Worm (Caenorhabditis elegans) whole organism, mixed stage, embryonic: ENCODE results near the gene H04J21.1.

Source experiments
- bed-3 ChIP-seq: fragments of 200-800 bp; sonication (Bioruptor generic); optimal IDR thresholded peaks from 3 replicates; lab custom pipeline; 2018; ENCODE audit warnings: mild to moderate bottlenecking, missing genetic modification characterization, moderate library complexity, missing compliant biosample characterization
- ceh-83 ChIP-seq: fragments of 200-800 bp; sonication (Bioruptor generic); optimal IDR thresholded peaks from 2 replicates; lab custom pipeline; 2018; ENCODE audit warnings: mild to moderate bottlenecking, missing genetic modification characterization, missing compliant biosample characterization
- drap-1 ChIP-seq: fragments of 200-800 bp; sonication (Bioruptor generic); optimal IDR thresholded peaks from 3 replicates; lab custom pipeline; 2018; ENCODE audit warnings: mild to moderate bottlenecking, missing genetic modification characterization, missing compliant biosample characterization
- elt-3 ChIP-seq: fragments of 150-350 bp; optimal IDR thresholded peaks from 2 replicates; lab custom pipeline; 2014; ENCODE audit warnings: missing biosample characterization, missing genetic modification characterization
- mep-1 ChIP-seq: fragments of 150-350 bp; optimal IDR thresholded peaks from 2 replicates; lab custom pipeline; 2017; ENCODE audit warnings: missing biosample characterization, missing genetic modification reagents, missing genetic modification characterization, inconsistent platforms
- mls-2 ChIP-seq: sonication (generic microtip); optimal IDR thresholded peaks from 2 replicates; lab custom pipeline; 2016; ENCODE audit warnings: mild to moderate bottlenecking, missing genetic modification characterization, moderate library complexity, missing compliant biosample characterization
- nhr-12 ChIP-seq: fragments of 150-350 bp; optimal IDR thresholded peaks from 2 replicates; lab custom pipeline; 2014; ENCODE audit warnings: missing biosample characterization, missing genetic modification characterization
- nhr-237 ChIP-seq: fragments of 150-350 bp; optimal IDR thresholded peaks from 2 replicates; lab custom pipeline; 2014; ENCODE audit warnings: missing biosample characterization, missing genetic modification characterization
- nhr-28 ChIP-seq: fragments of 150-350 bp; optimal IDR thresholded peaks from 2 replicates; lab custom pipeline; 2014; ENCODE audit warnings: missing biosample characterization, missing genetic modification characterization
- unc-39 ChIP-seq: fragments of 150-350 bp; optimal IDR thresholded peaks from 2 replicates; lab custom pipeline; 2014; ENCODE audit warnings: missing biosample characterization, missing genetic modification characterization
- unc-62 ChIP-seq: fragments of 150-350 bp; optimal IDR thresholded peaks from 2 replicates; lab custom pipeline; 2014; ENCODE audit warnings: missing biosample characterization, missing genetic modification reagents, missing genetic modification characterization

DNA sequence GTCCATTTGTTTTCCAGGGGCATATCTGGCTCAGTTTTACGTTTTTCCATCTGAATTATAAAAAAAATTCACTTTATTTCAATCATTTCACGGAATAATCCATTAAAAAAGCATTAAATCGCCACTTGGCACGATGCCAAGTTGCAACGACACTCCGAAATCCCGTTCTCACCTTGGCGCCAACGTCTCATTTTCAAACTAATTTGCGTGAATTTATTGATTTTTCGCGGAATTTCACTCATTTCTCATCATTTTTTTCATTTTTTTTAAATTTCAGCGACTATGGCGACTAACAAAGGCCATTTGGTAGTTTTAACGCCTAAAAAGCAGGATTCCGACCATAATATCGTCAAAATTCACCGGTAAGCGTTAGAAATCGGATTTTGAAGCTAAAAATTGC lies 4.2 kb upstream of the H04J21.1 start, which contains the start of gene H14E04.2:
- no peak for TF ChIP-seq nhr-12 (tag; lab: Kevin White, UChicago)
- no peak for TF ChIP-seq ceh-83
- no peak for TF ChIP-seq drap-1 (GFP tag; lab: Kevin White, UChicago)
- TF ChIP-seq mls-2 (tag; lab: Kevin White, UChicago): no peak
- TF ChIP-seq elt-3 (tag; lab: Kevin White, UChicago): no peak
- TF ChIP-seq unc-62: no peak
- no peak for TF ChIP-seq nhr-28 (tag; lab: Kevin White, UChicago)
- no peak for TF ChIP-seq nhr-237
- no peak for TF ChIP-seq bed-3 (GFP tag; lab: Kevin White, UChicago)
- peak; percentile 81 for TF ChIP-seq mep-1
- TF ChIP-seq unc-39 (tag; lab: Kevin White, UChicago): no peak
